Worm (Caenorhabditis elegans) whole organism, young adult: ENCODE results near the gene srlf-37.

Source experiments
- lir-1 ChIP-seq: fragments of 200-800 bp; sonication (Bioruptor generic); conservative IDR thresholded peaks from 2 replicates; pipeline ENCODE4 v1.3.6; 2022; ENCODE audit warnings: missing genetic modification reagents, missing genetic modification characterization, missing compliant biosample characterization
- madf-3 ChIP-seq: fragments of 200-800 bp; sonication (Bioruptor generic); IDR thresholded peaks from 2 replicates; pipeline ENCODE4 v1.3.6; 2022; ENCODE audit warnings: missing genetic modification reagents, missing genetic modification characterization, missing compliant biosample characterization
- nfya-2 ChIP-seq: fragments of 200-800 bp; sonication (Bioruptor generic); IDR thresholded peaks from 2 replicates; pipeline ENCODE4 v1.3.6; 2022; ENCODE audit warnings: missing genetic modification reagents, missing genetic modification characterization, missing compliant biosample characterization

DNA sequence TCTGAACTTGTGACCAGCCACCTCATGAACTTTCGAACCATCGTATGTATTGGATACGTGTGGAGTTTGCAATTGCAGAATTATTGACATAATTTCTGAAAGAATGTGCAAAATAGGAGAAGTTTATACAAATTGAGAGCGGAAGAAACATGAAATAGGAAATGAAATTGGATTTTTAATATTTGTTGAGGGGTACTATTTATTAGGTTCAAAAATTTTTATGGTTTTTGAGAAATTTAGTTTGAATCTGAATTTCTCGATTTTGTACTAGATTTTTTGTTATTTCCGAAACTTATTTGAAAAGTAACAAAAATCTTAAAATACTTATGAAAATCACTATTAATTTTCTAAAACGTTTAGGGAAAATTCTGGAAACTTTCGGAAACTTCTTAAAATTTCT is 24.5 kb upstream of the srlf-37 start, which contains the start of gene F48G7.9:
- TF ChIP-seq madf-3 (no peak), nfya-2 (GFP tag; lab: Robert Waterston, UW) (no peak), lir-1 (GFP tag; lab: Robert Waterston, UW) (no peak)
